Worm (Caenorhabditis elegans): ENCODE results near the gene pes-10.

Gene pes-10

ce11 chrII:12879758-12880157, 32.1 kb upstream of the pes-10 start (continued):
- no peak for TF ChIP-seq daf-16 (GFP tag; optimal IDR thresholded peaks at IDR 0.05)
- peak; percentile 85 for TF ChIP-seq daf-16 (tag; optimal IDR thresholded peaks at IDR 0.05)
- TF ChIP-seq pqm-1 (tag; optimal IDR thresholded peaks at IDR 0.05), result peak; percentile 78
- no peak for TF ChIP-seq jun-1 (tag; optimal IDR thresholded peaks at IDR 0.05)
- TF ChIP-seq hlh-11 (tag; optimal IDR thresholded peaks at IDR 0.05), result peak; percentile 73

- TF ChIP-seq nhr-28 (tag; optimal IDR thresholded peaks at IDR 0.05) (peak; percentile 88), ceh-20 (GFP tag; IDR thresholded peaks at IDR 0.05) (no peak; the same call in 1 of the 2 replicates), daf-12 (tag; optimal IDR thresholded peaks at IDR 0.05) (no peak), mes-2 (tag; optimal IDR thresholded peaks at IDR 0.05; ENCODE audit: poor library complexity, severe bottlenecking) (peak; percentile 43), mdl-1 (tag; optimal IDR thresholded peaks at IDR 0.05) (peak; percentile 43 to 90), php-3 (GFP tag; IDR thresholded peaks at IDR 0.05) (peak; percentile 66), snpc-4 (tag; optimal IDR thresholded peaks at IDR 0.05) (no peak), lin-1 (GFP tag; IDR thresholded peaks at IDR 0.05) (peak; percentile 52; the same call in 1 of the 2 replicates), nhr-102 (tag; optimal IDR thresholded peaks at IDR 0.05) (peak; percentile 69), Y105C5A.15 (GFP tag; IDR thresholded peaks at IDR 0.05) (no peak), spr-1 (tag; optimal IDR thresholded peaks at IDR 0.05) (no peak), zag-1 (tag; optimal IDR thresholded peaks at IDR 0.05) (no peak), ces-1 (GFP tag; optimal IDR thresholded peaks at IDR 0.05) (no peak), pqm-1 (tag; optimal IDR thresholded peaks at IDR 0.05) (peak; percentile 75), ceh-62 (tag; optimal IDR thresholded peaks at IDR 0.05) (no peak), pha-4 (GFP tag; IDR thresholded peaks at IDR 0.05) (peak; percentile 45; the same call in 1 of the 2 replicates), pha-4 (tag; optimal IDR thresholded peaks at IDR 0.05) (no peak), lin-38 (GFP tag; IDR thresholded peaks at IDR 0.05) (peak; percentile 37), aha-1 (tag) (peak; percentile 98), nhr-42 (GFP tag; IDR thresholded peaks at IDR 0.05) (no peak), gei-8 (GFP tag; optimal IDR thresholded peaks at IDR 0.05) (peak; percentile 41), nhr-10 (tag; optimal IDR thresholded peaks at IDR 0.05) (peak; percentile 56), dmd-6 (GFP tag; IDR thresholded peaks at IDR 0.05) (peak; percentile 93), ama-1 (optimal IDR thresholded peaks at IDR 0.05) (peak; percentile 14), zfp-3 (GFP tag; conservative IDR thresholded peaks at IDR 0.05) (0 out of 2 replicates have a peak, but pooled peaks have one; percentile 37), F26F4.8 (GFP tag; conservative IDR thresholded peaks at IDR 0.05) (no peak), mdt-29 (GFP tag; IDR thresholded peaks at IDR 0.05) (0 out of 2 replicates have a peak, but pooled peaks have one; percentile 19), vab-7 (GFP tag; IDR thresholded peaks at IDR 0.05) (no peak), daf-16 (GFP tag; optimal IDR thresholded peaks at IDR 0.05) (peak; percentile 72 to 85), daf-16 (tag; optimal IDR thresholded peaks at IDR 0.05) (peak; percentile 99), lir-3 (tag; optimal IDR thresholded peaks at IDR 0.05) (no peak), lin-15B (tag; optimal IDR thresholded peaks at IDR 0.05) (no peak), lsy-2 (tag; optimal IDR thresholded peaks at IDR 0.05) (peak in 1 of 2 experiments; percentile 61), mep-1 (tag; optimal IDR thresholded peaks at IDR 0.05) (peak; percentile 68), set-16 (GFP tag; IDR thresholded peaks at IDR 0.05) (peak; percentile 33), nhr-25 (tag; optimal IDR thresholded peaks at IDR 0.05; ENCODE audit: borderline replicate concordance, insufficient read depth) (no peak), nhr-77 (tag; optimal IDR thresholded peaks at IDR 0.05) (peak; percentile 72), nhr-41 (GFP tag; IDR thresholded peaks at IDR 0.05) (0 out of 2 replicates have a peak, but pooled peaks have one; percentile 41), madf-9 (GFP tag; conservative IDR thresholded peaks at IDR 0.05) (0 out of 2 replicates have a peak, but pooled peaks have one; percentile 18), duxl-1 (tag; optimal IDR thresholded peaks at IDR 0.05; ENCODE audit: poor library complexity) (no peak), daf-8 (GFP tag; IDR thresholded peaks at IDR 0.05) (no peak), tra-1 (GFP tag; IDR thresholded peaks at IDR 0.05) (peak; percentile 85), nhr-48 (tag; optimal IDR thresholded peaks at IDR 0.05) (peak; percentile 62), lin-13 (GFP tag; optimal IDR thresholded peaks at IDR 0.05) (peak; percentile 26), dmd-9 (GFP tag; IDR thresholded peaks at IDR 0.05) (no peak), mxl-2 (GFP tag; conservative IDR thresholded peaks at IDR 0.05) (no peak), skn-1 (tag; optimal IDR thresholded peaks at IDR 0.05) (no peak), nhr-6 (tag; optimal IDR thresholded peaks at IDR 0.05) (peak; percentile 58)
Measured at ce11 chrII:12878697-12879096, 31.1 kb upstream of the pes-10 start.

All from whole organism, L4 larva.